Worm (Caenorhabditis elegans): ENCODE measurements around the gene srh-209.
"Not testable (repeated sequence)": the region's sequence is repeated elsewhere in the genome, so short reads cannot be mapped to it uniquely, and the experiment has no call there.

DNA sequence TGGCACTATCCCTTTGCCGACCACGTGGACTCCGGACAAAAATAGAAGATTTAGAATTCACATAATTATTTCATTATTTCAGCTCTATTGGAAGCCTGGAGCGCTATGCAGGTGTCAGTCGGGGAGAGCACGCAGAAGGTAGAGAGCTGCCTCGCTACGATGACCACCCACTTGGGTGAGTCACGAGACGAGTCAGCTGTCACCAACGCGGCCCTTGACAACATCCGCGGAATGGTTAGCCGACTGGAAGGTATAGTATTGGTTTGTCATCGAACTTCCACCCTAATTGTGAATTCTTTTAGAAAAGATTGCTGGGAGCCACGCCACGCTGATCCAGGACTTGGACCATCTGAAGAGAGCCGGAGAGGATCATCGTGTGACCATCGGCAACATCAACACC is 34.8 kb upstream of the srh-209 start, which contains the start of gene ZK262.9:
- not testable (repeated sequence) for TF ChIP-seq ztf-1 (GFP tag; conservative IDR thresholded peaks at IDR 0.05); nhr-12 (tag; optimal IDR thresholded peaks at IDR 0.05)

All from whole organism, L2 larva.